Worm (Caenorhabditis elegans) whole organism, L4 larva: Measurements from ENCODE around the gene hap-1.
A peak's percentile ranks its signal among the peaks of the same experiment; 100 is the strongest.

ENCODE experiments used
- D1046.2 ChIP-seq: fragments of 200-800 bp; sonication (Bioruptor generic); IDR thresholded peaks from 2 replicates; pipeline ENCODE4 v1.3.6; 2022; ENCODE audit warnings: missing genetic modification characterization, missing compliant biosample characterization
- F37D6.2 ChIP-seq: sonication (generic microtip); optimal IDR thresholded peaks from 2 replicates; lab custom pipeline; 2016; ENCODE audit warnings: mild to moderate bottlenecking, missing genetic modification characterization, missing compliant biosample characterization
- F49E8.2 ChIP-seq: sonication (generic microtip); optimal IDR thresholded peaks from 2 replicates; lab custom pipeline; 2016; ENCODE audit warnings: missing compliant biosample characterization, mild to moderate bottlenecking, missing genetic modification characterization, borderline replicate concordance
- T26A8.4 ChIP-seq: fragments of 200-800 bp; sonication (Bioruptor generic); IDR thresholded peaks from 2 replicates; pipeline ENCODE4 v1.3.6; 2022; ENCODE audit warnings: missing genetic modification characterization, missing compliant biosample characterization
- Y48G9A.11 ChIP-seq: fragments of 200-800 bp; sonication (Bioruptor generic); IDR thresholded peaks from 2 replicates; pipeline ENCODE4 v1.3.6; 2022; ENCODE audit warnings: missing genetic modification reagents, missing genetic modification characterization, missing compliant biosample characterization
- Y5F2A.4 ChIP-seq: fragments of 200-800 bp; sonication (Bioruptor generic); optimal IDR thresholded peaks from 2 replicates; lab custom pipeline; 2018; ENCODE audit warnings: mild to moderate bottlenecking, missing genetic modification characterization, missing compliant biosample characterization
- Y75B8A.6 ChIP-seq: fragments of 200-800 bp; sonication (Bioruptor generic); IDR thresholded peaks from 2 replicates; pipeline ENCODE4 v1.3.6; 2022; ENCODE audit warnings: missing genetic modification reagents, missing genetic modification characterization, missing compliant biosample characterization
- ZK337.2 ChIP-seq: fragments of 200-800 bp; sonication (Bioruptor generic); IDR thresholded peaks from 2 replicates; pipeline ENCODE4 v1.3.6; 2022; ENCODE audit warnings: missing genetic modification reagents, missing genetic modification characterization, missing compliant biosample characterization
- ZK546.5 ChIP-seq, 2 experiments: sonication (generic microtip); optimal IDR thresholded peaks; 2 replicates each; lab custom pipeline; 2017; ENCODE audit warnings: missing biosample characterization in 2 of 2, missing genetic modification characterization in 2 of 2
- aha-1 ChIP-seq: fragments of 150-350 bp; peaks from one replicate; lab custom pipeline; 2014; ENCODE audit warnings: missing biosample characterization, missing genetic modification characterization
- aly-2 ChIP-seq: sonication (generic microtip); optimal IDR thresholded peaks from 2 replicates; lab custom pipeline; 2018; ENCODE audit warnings: missing biosample characterization, missing genetic modification characterization
- ceh-20 ChIP-seq: fragments of 200-800 bp; sonication (Bioruptor generic); IDR thresholded peaks from 2 replicates; pipeline ENCODE4 v1.3.6; 2022; ENCODE audit warnings: missing genetic modification reagents, missing genetic modification characterization, missing compliant biosample characterization
- ceh-28 ChIP-seq: fragments of 150-350 bp; optimal IDR thresholded peaks from 2 replicates; lab custom pipeline; 2014; ENCODE audit warnings: missing biosample characterization, missing genetic modification reagents, missing genetic modification characterization
- ceh-32 ChIP-seq: sonication (generic microtip); optimal IDR thresholded peaks from 2 replicates; lab custom pipeline; 2016; ENCODE audit warnings: mild to moderate bottlenecking, missing genetic modification characterization, missing compliant biosample characterization; ENCODE audit not compliant: poor library complexity
- ceh-44 ChIP-seq: fragments of 200-800 bp; sonication (Bioruptor generic); IDR thresholded peaks from 2 replicates; pipeline ENCODE4 v1.3.6; 2022; ENCODE audit warnings: missing genetic modification reagents, missing genetic modification characterization, missing compliant biosample characterization
- ceh-62 ChIP-seq: sonication (generic microtip); optimal IDR thresholded peaks from 2 replicates; lab custom pipeline; 2017; ENCODE audit warnings: missing biosample characterization, missing genetic modification characterization
- ceh-82 ChIP-seq: sonication (generic microtip); optimal IDR thresholded peaks from 2 replicates; lab custom pipeline; 2017; ENCODE audit warnings: missing biosample characterization, missing genetic modification characterization
- ctbp-1 ChIP-seq: fragments of 200-800 bp; sonication (Bioruptor generic); IDR thresholded peaks from 2 replicates; pipeline ENCODE4 v1.3.6; 2022; ENCODE audit warnings: missing genetic modification reagents, missing genetic modification characterization, missing compliant biosample characterization
- daf-12 ChIP-seq: fragments of 150-350 bp; optimal IDR thresholded peaks from 2 replicates; lab custom pipeline; 2014; ENCODE audit warnings: missing biosample characterization, missing genetic modification reagents, missing genetic modification characterization
- daf-19 ChIP-seq: fragments of 200-800 bp; sonication (Bioruptor generic); conservative IDR thresholded peaks from 2 replicates; pipeline ENCODE4 v1.3.6; 2022; ENCODE audit warnings: missing genetic modification characterization, missing compliant biosample characterization
- daf-8 ChIP-seq: fragments of 200-800 bp; sonication (Bioruptor generic); IDR thresholded peaks from 2 replicates; pipeline ENCODE4 v1.3.6; 2022; ENCODE audit warnings: missing genetic modification characterization, missing compliant biosample characterization
- duxl-1 ChIP-seq: sonication (generic microtip); optimal IDR thresholded peaks from 2 replicates; lab custom pipeline; 2016; ENCODE audit warnings: mild to moderate bottlenecking, missing genetic modification characterization, moderate library complexity, missing compliant biosample characterization; ENCODE audit not compliant: poor library complexity
- egl-27 ChIP-seq: sonication (generic microtip); optimal IDR thresholded peaks from 3 replicates; lab custom pipeline; 2017; ENCODE audit warnings: missing biosample characterization, missing genetic modification reagents, missing genetic modification characterization
- fos-1 ChIP-seq: fragments of 150-350 bp; optimal IDR thresholded peaks from 2 replicates; lab custom pipeline; 2014; ENCODE audit warnings: missing biosample characterization, missing genetic modification characterization
- hlh-11 ChIP-seq: fragments of 200-800 bp; sonication (Bioruptor generic); optimal IDR thresholded peaks from 2 replicates; lab custom pipeline; 2018; ENCODE audit warnings: mild to moderate bottlenecking, missing genetic modification characterization, missing compliant biosample characterization
- jun-1 ChIP-seq: fragments of 150-350 bp; optimal IDR thresholded peaks from 2 replicates; lab custom pipeline; 2014; ENCODE audit warnings: missing biosample characterization, missing genetic modification reagents, missing genetic modification characterization
- lin-1 ChIP-seq: fragments of 200-800 bp; sonication (Bioruptor generic); IDR thresholded peaks from 2 replicates; pipeline ENCODE4 v1.3.6; 2022; ENCODE audit warnings: missing genetic modification reagents, missing genetic modification characterization, missing compliant biosample characterization
- lin-13 ChIP-seq: fragments of 150-350 bp; optimal IDR thresholded peaks from 2 replicates; lab custom pipeline; 2014; ENCODE audit warnings: missing biosample characterization, missing genetic modification reagents, missing genetic modification characterization
- lin-15B ChIP-seq: fragments of 150-350 bp; sonication (generic microtip); optimal IDR thresholded peaks from 3 replicates; lab custom pipeline; 2014; ENCODE audit warnings: missing biosample characterization, missing genetic modification characterization
- lin-29 ChIP-seq: fragments of 200-800 bp; sonication (Bioruptor generic); IDR thresholded peaks from 2 replicates; pipeline ENCODE4 v1.3.6; 2022; ENCODE audit warnings: missing genetic modification reagents, missing genetic modification characterization, missing compliant biosample characterization
- lir-3 ChIP-seq: sonication (generic microtip); optimal IDR thresholded peaks from 2 replicates; lab custom pipeline; 2016; ENCODE audit warnings: mild to moderate bottlenecking, missing genetic modification characterization, missing compliant biosample characterization
- madf-5 ChIP-seq, 2 experiments: fragments of 200-800 bp; sonication (Bioruptor generic); IDR thresholded peaks; 2 replicates each; pipeline ENCODE4 v1.3.6; 2022; ENCODE audit warnings: missing compliant biosample characterization in 2 of 2, missing genetic modification characterization in 2 of 2
- mxl-2 ChIP-seq: fragments of 200-800 bp; sonication (Bioruptor generic); conservative IDR thresholded peaks from 2 replicates; pipeline ENCODE4 v1.3.6; 2022; ENCODE audit warnings: missing genetic modification reagents, missing genetic modification characterization, missing compliant biosample characterization
- nhr-102 ChIP-seq: sonication (generic microtip); optimal IDR thresholded peaks from 2 replicates; lab custom pipeline; 2016; ENCODE audit warnings: mild to moderate bottlenecking, missing genetic modification characterization, moderate library complexity, missing compliant biosample characterization
- nhr-111 ChIP-seq: fragments of 200-800 bp; sonication (Bioruptor generic); optimal IDR thresholded peaks from 2 replicates; lab custom pipeline; 2018; ENCODE audit warnings: mild to moderate bottlenecking, missing genetic modification characterization, missing compliant biosample characterization
- nhr-237 ChIP-seq: sonication (generic microtip); optimal IDR thresholded peaks from 2 replicates; lab custom pipeline; 2017; ENCODE audit warnings: missing biosample characterization, missing genetic modification characterization
- nhr-41 ChIP-seq: fragments of 200-800 bp; sonication (Bioruptor generic); IDR thresholded peaks from 2 replicates; pipeline ENCODE4 v1.3.6; 2022; ENCODE audit warnings: missing genetic modification reagents, missing genetic modification characterization, missing compliant biosample characterization
- pha-4 ChIP-seq, 2 experiments: fragments of 150-350 bp in 1 of 2; fragments of 200-800 bp in 1 of 2; sonication (Bioruptor generic) in 1 of 2; IDR thresholded peaks in 1 of 2; optimal IDR thresholded peaks in 1 of 2; 2 replicates each; pipeline versions ENCODE4 v1.3.6 to Lab custom; 2014 to 2022; ENCODE audit warnings: missing genetic modification characterization in 2 of 2, missing genetic modification reagents in 2 of 2, missing biosample characterization in 1 of 2, missing compliant biosample characterization in 1 of 2
- rbr-2 ChIP-seq: sonication (generic microtip); optimal IDR thresholded peaks from 2 replicates; lab custom pipeline; 2016; ENCODE audit warnings: missing genotype, missing genetic modification characterization, missing compliant biosample characterization
- set-16 ChIP-seq: fragments of 200-800 bp; sonication (Bioruptor generic); IDR thresholded peaks from 2 replicates; pipeline ENCODE4 v1.3.6; 2022; ENCODE audit warnings: missing genetic modification reagents, missing genetic modification characterization, missing compliant biosample characterization
- skn-1 ChIP-seq: fragments of 150-350 bp; optimal IDR thresholded peaks from 2 replicates; lab custom pipeline; 2014; ENCODE audit warnings: missing biosample characterization, missing genetic modification characterization
- snpc-4 ChIP-seq: fragments of 150-350 bp; optimal IDR thresholded peaks from 2 replicates; lab custom pipeline; 2014; ENCODE audit warnings: missing biosample characterization, missing genetic modification characterization
- tra-1 ChIP-seq: fragments of 200-800 bp; sonication (Bioruptor generic); IDR thresholded peaks from 2 replicates; pipeline ENCODE4 v1.3.6; 2022; ENCODE audit warnings: missing genetic modification reagents, missing genetic modification characterization, missing compliant biosample characterization
- vab-7 ChIP-seq: fragments of 200-800 bp; sonication (Bioruptor generic); IDR thresholded peaks from 2 replicates; pipeline ENCODE4 v1.3.6; 2022; ENCODE audit warnings: missing genetic modification reagents, missing genetic modification characterization, missing compliant biosample characterization
- zfp-3 ChIP-seq: fragments of 200-800 bp; sonication (Bioruptor generic); conservative IDR thresholded peaks from 2 replicates; pipeline ENCODE4 v1.3.6; 2022; ENCODE audit warnings: missing genetic modification reagents, missing genetic modification characterization, missing compliant biosample characterization
- zip-11 ChIP-seq: fragments of 200-800 bp; sonication (Bioruptor generic); IDR thresholded peaks from 2 replicates; pipeline ENCODE4 v1.3.6; 2022; ENCODE audit warnings: missing genetic modification characterization, missing compliant biosample characterization

The hap-1 gene

DNA sequence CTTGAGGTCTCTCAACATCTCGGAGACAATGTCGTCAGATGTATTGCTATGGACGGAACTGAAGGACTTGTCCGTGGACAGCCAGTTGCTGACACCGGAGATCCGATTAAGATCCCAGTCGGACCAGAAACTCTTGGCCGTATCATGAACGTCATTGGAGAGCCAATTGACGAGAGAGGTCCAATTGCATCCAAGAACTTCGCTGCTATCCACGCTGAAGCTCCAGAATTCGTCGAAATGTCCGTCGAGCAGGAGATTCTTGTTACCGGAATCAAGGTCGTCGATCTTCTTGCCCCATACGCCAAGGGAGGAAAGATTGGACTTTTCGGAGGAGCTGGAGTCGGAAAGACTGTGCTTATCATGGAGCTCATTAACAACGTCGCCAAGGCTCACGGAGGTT lies 34.9 kb upstream of the hap-1 start:
- TF ChIP-seq ZK546.5 (tag; optimal IDR thresholded peaks at IDR 0.05; lab: Kevin White, UChicago) (no peak), jun-1 (tag; lab: Kevin White, UChicago) (no peak), nhr-111 (GFP tag; lab: Kevin White, UChicago) (no peak), T26A8.4 (GFP tag; lab: Robert Waterston, UW) (no peak), Y48G9A.11 (GFP tag; lab: Robert Waterston, UW) (no peak), ceh-62 (tag; lab: Kevin White, UChicago) (no peak)

DNA sequence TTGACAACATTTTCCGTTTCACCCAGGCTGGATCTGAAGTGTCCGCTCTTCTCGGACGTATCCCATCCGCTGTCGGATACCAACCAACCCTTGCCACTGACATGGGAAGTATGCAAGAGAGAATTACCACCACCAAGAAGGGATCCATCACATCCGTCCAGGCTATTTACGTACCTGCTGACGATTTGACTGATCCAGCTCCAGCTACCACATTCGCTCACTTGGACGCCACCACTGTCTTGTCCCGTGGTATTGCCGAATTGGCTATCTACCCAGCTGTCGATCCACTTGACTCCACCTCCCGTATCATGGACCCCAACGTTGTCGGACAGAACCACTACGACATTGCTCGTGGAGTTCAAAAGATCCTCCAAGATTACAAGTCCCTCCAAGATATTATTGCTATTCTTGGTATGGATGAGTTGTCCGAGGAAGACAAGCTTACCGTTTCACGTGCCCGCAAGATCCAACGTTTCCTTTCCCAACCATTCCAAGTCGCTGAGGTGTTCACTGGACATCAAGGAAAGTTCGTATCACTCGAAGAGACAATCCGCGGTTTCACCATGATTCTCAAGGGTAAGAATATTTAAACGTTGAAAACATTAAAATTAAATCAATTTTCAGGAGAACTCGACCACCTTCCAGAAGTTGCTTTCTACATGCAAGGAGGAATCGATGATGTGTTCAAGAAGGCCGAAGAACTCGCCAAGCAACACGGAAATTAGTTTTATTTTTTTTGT lies 34.1 kb upstream of the hap-1 start:
- no peak for TF ChIP-seq pha-4 (GFP tag; IDR thresholded peaks at IDR 0.05; lab: Robert Waterston, UW)
- TF ChIP-seq pha-4 (tag; optimal IDR thresholded peaks at IDR 0.05; lab: Kevin White, UChicago) = no peak
- TF ChIP-seq hlh-11 = no peak
- peak; percentile 75 for TF ChIP-seq aly-2 (tag; lab: Kevin White, UChicago)
- 0 out of 2 replicates have a peak, but pooled peaks have one; percentile 20 for TF ChIP-seq D1046.2 (GFP tag; lab: Robert Waterston, UW)
- peak; percentile 82 for TF ChIP-seq aha-1 (tag; lab: Kevin White, UChicago)
- TF ChIP-seq ceh-20 = no peak

DNA sequence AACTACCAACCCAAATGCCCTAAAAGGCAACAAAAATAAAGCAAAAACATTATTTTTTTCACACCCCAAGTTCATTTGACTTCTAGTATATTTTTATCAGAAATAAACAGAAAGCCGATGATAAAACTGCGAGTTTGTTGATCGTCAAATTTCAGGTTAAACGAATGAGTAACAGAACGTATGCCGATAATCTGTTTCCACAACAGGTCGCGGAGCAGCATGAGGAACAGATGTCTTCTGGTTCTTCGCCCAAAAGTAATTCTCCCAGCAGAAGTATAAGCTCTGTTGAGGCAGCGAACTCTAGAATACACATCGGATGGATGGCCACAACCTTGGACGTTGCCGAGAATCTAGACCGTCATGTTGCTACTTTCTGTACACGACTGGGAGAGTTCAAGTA lies 33.3 kb upstream of the hap-1 start, which contains the start of gene prmt-5:
TSS of gene prmt-5 (plus strand) at position 141 of the 400 bp plus-strand sequence.
- TF ChIP-seq rbr-2 (tag; lab: Kevin White, UChicago) (peak; percentile 30), ceh-28 (no peak), zip-11 (no peak), madf-5 (GFP tag; IDR thresholded peaks at IDR 0.05; lab: Robert Waterston, UW) (0 out of 4 replicates have a peak, but pooled peaks of 1 of the 2 experiments have one; percentile 4), Y5F2A.4 (GFP tag; lab: Kevin White, UChicago) (peak; percentile 47), daf-12 (tag; lab: Kevin White, UChicago) (no peak), fos-1 (tag; lab: Kevin White, UChicago) (no peak), skn-1 (tag; lab: Kevin White, UChicago) (no peak), ceh-82 (tag; lab: Kevin White, UChicago) (no peak), F37D6.2 (tag; lab: Kevin White, UChicago) (no peak), ctbp-1 (GFP tag; lab: Robert Waterston, UW) (peak; percentile 45; the same call in 1 of the 2 replicates), ceh-44 (GFP tag; lab: Robert Waterston, UW) (no peak), lin-13 (GFP tag; lab: Kevin White, UChicago) (no peak), snpc-4 (tag; lab: Kevin White, UChicago) (no peak), lin-1 (0 out of 2 replicates have a peak, but pooled peaks have one; percentile 73), lir-3 (tag; lab: Kevin White, UChicago) (no peak), daf-8 (GFP tag; lab: Robert Waterston, UW) (no peak), jun-1 (tag; lab: Kevin White, UChicago) (no peak), F49E8.2 (peak; percentile 50), nhr-41 (GFP tag; lab: Robert Waterston, UW) (no peak), lin-15B (tag; lab: Kevin White, UChicago) (no peak), tra-1 (GFP tag; lab: Robert Waterston, UW) (peak; percentile 67), egl-27 (tag; lab: Kevin White, UChicago) (no peak), ZK337.2 (GFP tag; lab: Robert Waterston, UW) (no peak), set-16 (GFP tag; lab: Robert Waterston, UW) (no peak), lin-29 (GFP tag; lab: Robert Waterston, UW) (no peak), nhr-102 (tag; lab: Kevin White, UChicago) (peak; percentile 74), duxl-1 (peak; percentile 74), nhr-237 (no peak), ceh-32 (tag; lab: Kevin White, UChicago) (no peak), zfp-3 (GFP tag; lab: Robert Waterston, UW) (peak; percentile 88), vab-7 (no peak), daf-19 (GFP tag; lab: Robert Waterston, UW) (no peak), mxl-2 (GFP tag; lab: Robert Waterston, UW) (no peak), Y75B8A.6 (GFP tag; lab: Robert Waterston, UW) (peak; percentile 77), nhr-111 (GFP tag; lab: Kevin White, UChicago) (peak; percentile 62)
